Fruit fly (Drosophila melanogaster) whole organism, wandering third instar larva: ENCODE measurements around the gene sds22.

Experiments used
- Dfd ChIP-seq: fragments of >200 bp; optimal IDR thresholded peaks from 2 replicates; lab custom pipeline; 2017; ENCODE audit warnings: missing biosample characterization, missing genetic modification characterization
- Rel ChIP-seq, 2 experiments: fragments of 200-800 bp; sonication (Bioruptor generic) in 1 of 2; optimal IDR thresholded peaks; 2 replicates in 1 of 2; 3 replicates in 1 of 2; lab custom pipeline; 2016 to 2019; ENCODE audit warnings: mild to moderate bottlenecking in 2 of 2, missing biosample characterization in 2 of 2, missing genetic modification characterization in 2 of 2, moderate library complexity in 1 of 2
- h ChIP-seq: fragments of 200-800 bp; sonication (Bioruptor generic); optimal IDR thresholded peaks from 3 replicates; lab custom pipeline; 2016; ENCODE audit warnings: missing biosample characterization, mild to moderate bottlenecking, missing genetic modification characterization
- tai ChIP-seq: sonication (Bioruptor generic); optimal IDR thresholded peaks from 2 replicates; lab custom pipeline; 2016; ENCODE audit warnings: missing biosample characterization, missing genetic modification characterization

DNA sequence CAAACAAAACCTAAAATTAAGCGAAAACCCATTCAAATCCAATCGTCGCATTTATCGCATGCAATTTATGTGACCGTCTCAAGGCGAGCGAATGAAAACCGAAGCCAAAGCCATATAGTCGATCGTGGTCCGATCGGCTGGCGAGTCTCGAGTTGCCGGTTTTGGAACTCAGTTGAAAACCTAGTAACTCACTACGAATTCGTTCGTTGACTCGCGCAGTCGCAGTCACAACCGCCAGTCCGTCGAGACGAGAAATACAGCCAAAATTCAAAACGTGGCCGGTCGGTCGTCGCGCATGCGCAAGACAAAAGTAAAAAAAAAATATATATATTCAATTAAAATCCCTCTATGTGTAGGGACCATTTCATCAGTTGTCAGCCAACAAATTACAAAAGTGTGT lies 11.7 kb upstream of the sds22 start, which contains the start of gene lute:
- TF ChIP-seq Rel (GFP tag; optimal IDR thresholded peaks at IDR 0.05; lab: Kevin White, UChicago) (no peak), Rel (tag; optimal IDR thresholded peaks at IDR 0.05; lab: Kevin White, UChicago) (no peak), h (GFP tag; lab: Kevin White, UChicago) (no peak), Dfd (GFP tag; lab: Kevin White, UChicago) (no peak), tai (GFP tag; lab: Kevin White, UChicago) (no peak)
